Worm (Caenorhabditis elegans): ENCODE measurements around the gene F54F2.14.
A peak's percentile ranks its signal among the peaks of the same experiment; 100 is the strongest.

F54F2.14 gene

ce11 chrIII:8838075-8838474 lies 46.7 kb downstream of the F54F2.14 start, which contains the start of gene F44E2.4:
TSS of gene F44E2.4 (minus strand) at chrIII:8838424.
- TF ChIP-seq dve-1 (tag; optimal IDR thresholded peaks at IDR 0.05; ENCODE audit: insufficient read depth) (no peak), snpc-1.2 (GFP tag; IDR thresholded peaks at IDR 0.05) (no peak), php-3 (GFP tag; IDR thresholded peaks at IDR 0.05) (no peak), hif-1 (tag; optimal IDR thresholded peaks at IDR 0.05) (no peak), fkh-10 (GFP tag; optimal IDR thresholded peaks at IDR 0.05) (no peak), T20F7.1 (GFP tag; optimal IDR thresholded peaks at IDR 0.05) (no peak), hlh-30 (tag; optimal IDR thresholded peaks at IDR 0.05; ENCODE audit: insufficient read depth) (no peak), ZK337.2 (GFP tag; IDR thresholded peaks at IDR 0.05) (no peak), ceh-28 (tag; optimal IDR thresholded peaks at IDR 0.05) (no peak), madf-5 (GFP tag; IDR thresholded peaks at IDR 0.05) (no peak), zip-11 (GFP tag; IDR thresholded peaks at IDR 0.05) (no peak), ceh-32 (tag; optimal IDR thresholded peaks at IDR 0.05; ENCODE audit: poor library complexity) (no peak), spr-1 (tag; optimal IDR thresholded peaks at IDR 0.05) (no peak), attf-4 (tag; optimal IDR thresholded peaks at IDR 0.05) (no peak), nhr-11 (tag; optimal IDR thresholded peaks at IDR 0.05) (no peak), lin-39 (tag; optimal IDR thresholded peaks at IDR 0.05) (no peak), aha-1 (tag) (no peak), ctbp-1 (GFP tag; IDR thresholded peaks at IDR 0.05) (no peak), lin-13 (GFP tag; optimal IDR thresholded peaks at IDR 0.05) (no peak), dmd-9 (GFP tag; IDR thresholded peaks at IDR 0.05) (no peak)

- no peak for TF ChIP-seq nhr-6 (tag; optimal IDR thresholded peaks at IDR 0.05)
- TF ChIP-seq unc-62 (GFP tag; optimal IDR thresholded peaks at IDR 0.05 in 1 of 2), result peak in 1 of 2 experiments; percentile 83
- no peak for TF ChIP-seq unc-62 (tag; optimal IDR thresholded peaks at IDR 0.05)
- no peak for TF ChIP-seq ceh-62 (tag; optimal IDR thresholded peaks at IDR 0.05)
- no peak for TF ChIP-seq mes-2 (tag; optimal IDR thresholded peaks at IDR 0.05; ENCODE audit: poor library complexity, severe bottlenecking)
- no peak for TF ChIP-seq arid-1 (GFP tag; conservative IDR thresholded peaks at IDR 0.05)
Observed at ce11 chrIII:8839813-8840212, 48.5 kb downstream of the F54F2.14 start.
